Worm (Caenorhabditis elegans) whole organism, young adult: ENCODE data around the gene hum-8.

ENCODE experiments used
- B0019.2 ChIP-seq: fragments of 200-800 bp; sonication (Bioruptor generic); conservative IDR thresholded peaks from 2 replicates; pipeline ENCODE4 v1.3.6; 2022; ENCODE audit warnings: missing genetic modification reagents, missing genetic modification characterization, missing compliant biosample characterization
- B0336.3 ChIP-seq: fragments of 200-800 bp; sonication (Bioruptor generic); IDR thresholded peaks from 2 replicates; pipeline ENCODE4 v1.3.6; 2022; ENCODE audit warnings: missing genetic modification characterization, missing compliant biosample characterization
- C06A6.2 ChIP-seq: fragments of 200-800 bp; sonication (Bioruptor generic); conservative IDR thresholded peaks from 2 replicates; pipeline ENCODE4 v1.3.6; 2022; ENCODE audit warnings: missing genetic modification characterization, missing compliant biosample characterization
- C17E4.6 ChIP-seq: fragments of 200-800 bp; sonication (Bioruptor generic); IDR thresholded peaks from 2 replicates; pipeline ENCODE4 v1.3.6; 2022; ENCODE audit warnings: missing genetic modification reagents, missing genetic modification characterization, missing compliant biosample characterization
- Y53G8AR.9 ChIP-seq: fragments of 200-800 bp; sonication (Bioruptor generic); conservative IDR thresholded peaks from 2 replicates; pipeline ENCODE4 v1.3.6; 2022; ENCODE audit warnings: missing genetic modification reagents, missing genetic modification characterization, missing compliant biosample characterization
- Y56A3A.18 ChIP-seq: fragments of 200-800 bp; sonication (Bioruptor generic); IDR thresholded peaks from 2 replicates; pipeline ENCODE4 v1.3.6; 2022; ENCODE audit warnings: missing genetic modification reagents, missing genetic modification characterization, missing compliant biosample characterization
- ama-1 ChIP-seq, 3 experiments: fragments of 150-350 bp in 1 of 3; sonication (generic microtip) in 2 of 3; optimal IDR thresholded peaks; 2 replicates each; lab custom pipeline; 2014 to 2018; ENCODE audit warnings: missing biosample characterization in 2 of 3, missing genetic modification characterization in 2 of 3, missing genetic modification reagents in 2 of 3
- atf-7 ChIP-seq: sonication (generic microtip); optimal IDR thresholded peaks from 2 replicates; lab custom pipeline; 2017; ENCODE audit warnings: mild to moderate bottlenecking, missing genetic modification characterization, missing compliant biosample characterization
- attf-5 ChIP-seq: fragments of 200-800 bp; sonication (Bioruptor generic); optimal IDR thresholded peaks from 2 replicates; lab custom pipeline; 2018; ENCODE audit warnings: mild to moderate bottlenecking, missing genetic modification characterization, missing compliant biosample characterization
- bed-1 ChIP-seq: fragments of 200-800 bp; sonication (Bioruptor generic); IDR thresholded peaks from 2 replicates; pipeline ENCODE4 v1.3.6; 2022; ENCODE audit warnings: missing genetic modification reagents, missing genetic modification characterization, missing compliant biosample characterization
- chd-7 ChIP-seq: sonication (generic microtip); optimal IDR thresholded peaks from 2 replicates; lab custom pipeline; 2016; ENCODE audit warnings: mild to moderate bottlenecking, missing genetic modification characterization, moderate library complexity, missing compliant biosample characterization
- dox-1 ChIP-seq: fragments of 200-800 bp; sonication (Bioruptor generic); IDR thresholded peaks from 2 replicates; pipeline ENCODE4 v1.3.6; 2022; ENCODE audit warnings: missing genetic modification reagents, missing genetic modification characterization, missing compliant biosample characterization
- dpl-1 ChIP-seq: fragments of 150-350 bp; optimal IDR thresholded peaks from 2 replicates; lab custom pipeline; 2014; ENCODE audit warnings: missing biosample characterization, missing genetic modification reagents, missing genetic modification characterization
- egl-44 ChIP-seq: fragments of 200-800 bp; sonication (Bioruptor generic); IDR thresholded peaks from 2 replicates; pipeline ENCODE4 v1.3.6; 2022; ENCODE audit warnings: missing genetic modification reagents, missing genetic modification characterization, missing compliant biosample characterization
- ets-4 ChIP-seq: fragments of 200-800 bp; sonication (Bioruptor generic); optimal IDR thresholded peaks from 2 replicates; lab custom pipeline; 2018; ENCODE audit warnings: mild to moderate bottlenecking, missing genetic modification characterization, missing compliant biosample characterization
- lin-35 ChIP-seq, 3 experiments: fragments of 150-350 bp in 2 of 3; sonication (generic microtip) in 1 of 3; optimal IDR thresholded peaks; 2 replicates each; lab custom pipeline; 2014 to 2018; ENCODE audit warnings: missing biosample characterization in 3 of 3, missing genetic modification characterization in 3 of 3, missing genetic modification reagents in 3 of 3
- lin-54 ChIP-seq: fragments of 200-800 bp; sonication (Bioruptor generic); optimal IDR thresholded peaks from 2 replicates; lab custom pipeline; 2018; ENCODE audit warnings: mild to moderate bottlenecking, missing genetic modification characterization, missing compliant biosample characterization
- lir-1 ChIP-seq: fragments of 200-800 bp; sonication (Bioruptor generic); conservative IDR thresholded peaks from 2 replicates; pipeline ENCODE4 v1.3.6; 2022; ENCODE audit warnings: missing genetic modification reagents, missing genetic modification characterization, missing compliant biosample characterization
- lsy-27 ChIP-seq: sonication (generic microtip); optimal IDR thresholded peaks from 2 replicates; lab custom pipeline; 2017; ENCODE audit warnings: missing genetic modification characterization, mild to moderate bottlenecking, missing compliant biosample characterization, antibody characterized with exemption, missing genotype, borderline replicate concordance; ENCODE audit not compliant: insufficient read depth
- madf-10 ChIP-seq: sonication (generic microtip); optimal IDR thresholded peaks from 2 replicates; lab custom pipeline; 2016; ENCODE audit warnings: mild to moderate bottlenecking, missing genetic modification characterization, missing compliant biosample characterization
- madf-6 ChIP-seq: fragments of 200-800 bp; sonication (Bioruptor generic); IDR thresholded peaks from 2 replicates; pipeline ENCODE4 v1.3.6; 2022; ENCODE audit warnings: missing genetic modification reagents, missing genetic modification characterization, missing compliant biosample characterization
- madf-8 ChIP-seq: fragments of 200-800 bp; sonication (Bioruptor generic); conservative IDR thresholded peaks from 2 replicates; pipeline ENCODE4 v1.3.6; 2022; ENCODE audit warnings: missing genetic modification reagents, missing genetic modification characterization, missing compliant biosample characterization
- mxl-1 ChIP-seq: sonication (generic microtip); optimal IDR thresholded peaks from 2 replicates; lab custom pipeline; 2016; ENCODE audit warnings: missing genetic modification characterization, missing compliant biosample characterization
- nfya-1 ChIP-seq: sonication (generic microtip); optimal IDR thresholded peaks from 2 replicates; lab custom pipeline; 2017; ENCODE audit warnings: antibody characterized with exemption, missing compliant biosample characterization, missing genetic modification characterization, borderline replicate concordance; ENCODE audit not compliant: insufficient read depth
- pha-4 ChIP-seq: fragments of 150-350 bp; sonication (generic microtip); optimal IDR thresholded peaks from 2 replicates; lab custom pipeline; 2014; ENCODE audit warnings: missing biosample characterization, missing genetic modification reagents, missing genetic modification characterization
- rcor-1 ChIP-seq: fragments of 200-800 bp; sonication (Bioruptor generic); IDR thresholded peaks from 2 replicates; pipeline ENCODE4 v1.3.6; 2022; ENCODE audit warnings: missing genetic modification reagents, missing genetic modification characterization, missing compliant biosample characterization
- sdz-38 ChIP-seq: sonication (generic microtip); optimal IDR thresholded peaks from 2 replicates; lab custom pipeline; 2016; ENCODE audit warnings: missing genotype, missing genetic modification characterization, missing compliant biosample characterization
- snpc-1.1 ChIP-seq: sonication (generic microtip); optimal IDR thresholded peaks from 2 replicates; lab custom pipeline; 2017; ENCODE audit warnings: missing genetic modification characterization, mild to moderate bottlenecking, missing compliant biosample characterization, antibody characterized with exemption, moderate library complexity, missing genotype, missing genetic modification reagents; ENCODE audit not compliant: insufficient read depth
- snpc-1.3 ChIP-seq: sonication (generic microtip); optimal IDR thresholded peaks from 2 replicates; lab custom pipeline; 2017; ENCODE audit warnings: missing genetic modification characterization, mild to moderate bottlenecking, missing compliant biosample characterization, antibody characterized with exemption, moderate library complexity, missing genotype, missing genetic modification reagents; ENCODE audit not compliant: insufficient read depth
- snpc-4 ChIP-seq, 5 experiments: fragments of 150-350 bp in 1 of 5; sonication (generic microtip) in 4 of 5; optimal IDR thresholded peaks; 2 replicates each; lab custom pipeline; 2014 to 2018; ENCODE audit warnings: missing genetic modification characterization in 5 of 5, missing biosample characterization in 3 of 5, antibody characterized with exemption in 2 of 5, mild to moderate bottlenecking in 2 of 5, missing compliant biosample characterization in 2 of 5, missing genotype in 2 of 5, moderate library complexity in 2 of 5, missing genetic modification reagents in 1 of 5
- sptf-2 ChIP-seq: fragments of 200-800 bp; sonication (Bioruptor generic); optimal IDR thresholded peaks from 2 replicates; lab custom pipeline; 2018; ENCODE audit warnings: mild to moderate bottlenecking, missing genetic modification characterization, missing compliant biosample characterization
- unc-130 ChIP-seq: sonication (generic microtip); optimal IDR thresholded peaks from 2 replicates; lab custom pipeline; 2016; ENCODE audit warnings: missing genetic modification reagents, missing genetic modification characterization, missing compliant biosample characterization
- xnd-1 ChIP-seq: sonication (generic microtip); optimal IDR thresholded peaks from 2 replicates; lab custom pipeline; 2016; ENCODE audit warnings: missing genotype, missing genetic modification reagents, missing genetic modification characterization, missing compliant biosample characterization
- zfh-2 ChIP-seq: fragments of 200-800 bp; sonication (Bioruptor generic); conservative IDR thresholded peaks from 2 replicates; pipeline ENCODE4 v1.3.6; 2022; ENCODE audit warnings: missing genetic modification reagents, missing genetic modification characterization, missing compliant biosample characterization
- zim-3 ChIP-seq: sonication (generic microtip); optimal IDR thresholded peaks from 2 replicates; lab custom pipeline; 2017; ENCODE audit warnings: mild to moderate bottlenecking, missing genetic modification characterization, moderate library complexity, missing compliant biosample characterization
- ztf-18 ChIP-seq: sonication (generic microtip); optimal IDR thresholded peaks from 2 replicates; lab custom pipeline; 2016; ENCODE audit warnings: missing genotype, mild to moderate bottlenecking, missing genetic modification characterization, missing compliant biosample characterization
- ztf-22 ChIP-seq: fragments of 200-800 bp; sonication (Bioruptor generic); optimal IDR thresholded peaks from 2 replicates; lab custom pipeline; 2018; ENCODE audit warnings: mild to moderate bottlenecking, missing genetic modification characterization, moderate library complexity, missing compliant biosample characterization
- ztf-25 ChIP-seq: fragments of 200-800 bp; sonication (Bioruptor generic); IDR thresholded peaks from 2 replicates; pipeline ENCODE4 v1.3.6; 2022; ENCODE audit warnings: missing genetic modification reagents, missing genetic modification characterization, missing compliant biosample characterization
- ztf-6 ChIP-seq: fragments of 200-800 bp; sonication (Bioruptor generic); IDR thresholded peaks from 2 replicates; pipeline ENCODE4 v1.3.6; 2022; ENCODE audit warnings: missing genetic modification reagents, missing genetic modification characterization, missing compliant biosample characterization

hum-8 gene

ce11 chrIV:460614-461079 is 20.3 kb upstream of the hum-8 start, which contains the start of gene M04G7.2 (continued):
- TF ChIP-seq snpc-1.1 (tag; lab: Kevin White, UChicago) (no peak), ztf-18 (tag; lab: Kevin White, UChicago) (no peak), C06A6.2 (GFP tag; lab: Robert Waterston, UW) (no peak), C17E4.6 (GFP tag; lab: Robert Waterston, UW) (no peak), atf-7 (tag; lab: Kevin White, UChicago) (no peak)
- TF ChIP-seq, all 124 proteins: peak for 7

- TF ChIP-seq ama-1 (optimal IDR thresholded peaks at IDR 0.05; lab: Kevin White, UChicago) (no peak), ama-1 (GFP tag; optimal IDR thresholded peaks at IDR 0.05; lab: Kevin White, UChicago) (no peak), xnd-1 (tag; lab: Kevin White, UChicago) (no peak), Y53G8AR.9 (GFP tag; lab: Robert Waterston, UW) (no peak), chd-7 (no peak), rcor-1 (GFP tag; lab: Robert Waterston, UW) (no peak), zim-3 (tag; lab: Kevin White, UChicago) (no peak), ztf-6 (GFP tag; lab: Robert Waterston, UW) (no peak), madf-6 (GFP tag; lab: Robert Waterston, UW) (no peak), attf-5 (no peak), lsy-27 (tag; lab: Kevin White, UChicago) (no peak), snpc-1.3 (no peak), lir-1 (GFP tag; lab: Robert Waterston, UW) (no peak), madf-8 (GFP tag; lab: Robert Waterston, UW) (no peak)
Observed at ce11 chrIV:455484-455883, 15.1 kb upstream of the hum-8 start, which contains the start of gene M04G7.1. Gene M04G7.1, plus strand, starts transcription at chrIV:455784.

- TF ChIP-seq sdz-38 (tag; lab: Kevin White, UChicago) (no peak), snpc-4 (GFP tag; optimal IDR thresholded peaks at IDR 0.05; lab: Kevin White, UChicago) (no peak), snpc-4 (tag; optimal IDR thresholded peaks at IDR 0.05; lab: Kevin White, UChicago) (no peak), sptf-2 (no peak), chd-7 (no peak), dpl-1 (GFP tag; lab: Kevin White, UChicago) (no peak)
Observed at ce11 chrIV:454816-455215, 14.5 kb upstream of the hum-8 start, which contains the start of the genes Y66H1A.8 and M04G7.5. Gene Y66H1A.8, minus strand, starts transcription at chrIV:454916. Gene M04G7.5, plus strand, starts transcription at chrIV:455073.

- TF ChIP-seq ztf-25 (GFP tag; lab: Robert Waterston, UW) (no peak), dpl-1 (GFP tag; lab: Kevin White, UChicago) (no peak), lin-54 (GFP tag; lab: Kevin White, UChicago) (no peak), lin-35 (GFP tag; optimal IDR thresholded peaks at IDR 0.05; lab: Kevin White, UChicago) (no peak), unc-130 (GFP tag; lab: Kevin White, UChicago) (no peak), C06A6.2 (GFP tag; lab: Robert Waterston, UW) (no peak), egl-44 (GFP tag; lab: Robert Waterston, UW) (no peak), pha-4 (tag; lab: Kevin White, UChicago) (no peak), madf-10 (tag; lab: Kevin White, UChicago) (no peak), ets-4 (no peak), ztf-22 (GFP tag; lab: Kevin White, UChicago) (no peak), Y56A3A.18 (no peak), nfya-1 (tag; lab: Kevin White, UChicago) (no peak), B0336.3 (GFP tag; lab: Robert Waterston, UW) (no peak), bed-1 (GFP tag; lab: Robert Waterston, UW) (no peak), mxl-1 (no peak), dox-1 (GFP tag; lab: Robert Waterston, UW) (no peak), B0019.2 (GFP tag; lab: Robert Waterston, UW) (no peak), zfh-2 (GFP tag; lab: Robert Waterston, UW) (no peak), sptf-2 (no peak)
- TF ChIP-seq, all 124 proteins: peak for 0
Observed at ce11 chrIV:445377-445776, 5.0 kb upstream of the hum-8 start, which contains the start of gene dpm-1. Gene dpm-1, plus strand, starts transcription at chrIV:445677.
